Fruit fly (Drosophila melanogaster): Measurements from ENCODE around the gene cad.

DNA sequence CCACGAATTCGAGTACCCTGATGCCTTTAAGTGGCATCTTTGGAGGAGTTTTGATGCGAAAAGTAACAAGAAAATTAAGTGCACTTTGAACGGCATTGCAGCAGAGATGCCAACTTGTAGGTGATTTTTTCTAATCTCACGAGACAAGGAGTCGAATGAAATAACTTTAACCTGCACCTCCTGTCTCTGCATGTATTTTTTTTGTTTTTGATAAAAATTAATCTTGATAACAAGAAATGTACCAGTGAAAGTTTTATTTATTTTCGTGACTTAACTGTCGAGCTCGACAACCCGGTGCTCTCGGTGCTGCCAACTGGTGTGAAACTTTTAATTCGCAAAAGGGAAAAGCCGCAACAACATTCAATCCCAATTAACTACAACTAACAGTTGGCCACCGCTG is 18.4 kb upstream of the cad start, which contains the start of the genes Amacr and Ns4:
- no peak for TF ChIP-seq Vsx1 (GFP tag; optimal IDR thresholded peaks at IDR 0.05)
- no peak for TF ChIP-seq BtbVII (GFP tag; optimal IDR thresholded peaks at IDR 0.05)
- no peak for TF ChIP-seq mld (GFP tag; IDR thresholded peaks at IDR 0.05; ENCODE audit: partially characterized antibody)
- TF ChIP-seq CG8478 (optimal IDR thresholded peaks at IDR 0.05), result no peak
- TF ChIP-seq tgo (GFP tag; IDR thresholded peaks at IDR 0.05), result peak; percentile 50

All from whole organism, embryonic.